Worm (Caenorhabditis elegans) whole organism, young adult: ENCODE results near the gene F52E1.9.

Source experiments
- B0261.1 ChIP-seq: sonication (generic microtip); optimal IDR thresholded peaks from 2 replicates; lab custom pipeline; 2016; ENCODE audit warnings: mild to moderate bottlenecking, missing genetic modification characterization, moderate library complexity, missing compliant biosample characterization
- B0336.3 ChIP-seq: fragments of 200-800 bp; sonication (Bioruptor generic); IDR thresholded peaks from 2 replicates; pipeline ENCODE4 v1.3.6; 2022; ENCODE audit warnings: missing genetic modification characterization, missing compliant biosample characterization
- C06A6.2 ChIP-seq: fragments of 200-800 bp; sonication (Bioruptor generic); conservative IDR thresholded peaks from 2 replicates; pipeline ENCODE4 v1.3.6; 2022; ENCODE audit warnings: missing genetic modification characterization, missing compliant biosample characterization
- C17E4.6 ChIP-seq: fragments of 200-800 bp; sonication (Bioruptor generic); IDR thresholded peaks from 2 replicates; pipeline ENCODE4 v1.3.6; 2022; ENCODE audit warnings: missing genetic modification reagents, missing genetic modification characterization, missing compliant biosample characterization
- F23B12.7 ChIP-seq: sonication (generic microtip); optimal IDR thresholded peaks from 2 replicates; lab custom pipeline; 2017; ENCODE audit warnings: missing genetic modification characterization, mild to moderate bottlenecking, missing compliant biosample characterization, antibody characterized with exemption, moderate library complexity; ENCODE audit not compliant: insufficient read depth
- F49E8.2 ChIP-seq: sonication (generic microtip); optimal IDR thresholded peaks from 3 replicates; lab custom pipeline; 2017; ENCODE audit warnings: missing genetic modification characterization, mild to moderate bottlenecking, missing compliant biosample characterization, antibody characterized with exemption, moderate library complexity; ENCODE audit not compliant: insufficient read depth
- F52B5.7 ChIP-seq: sonication (generic microtip); optimal IDR thresholded peaks from 2 replicates; lab custom pipeline; 2016; ENCODE audit warnings: mild to moderate bottlenecking, missing genetic modification characterization, missing compliant biosample characterization
- K11D2.4 ChIP-seq: fragments of 200-800 bp; sonication (Bioruptor generic); IDR thresholded peaks from 2 replicates; pipeline ENCODE4 v1.3.6; 2022; ENCODE audit warnings: missing genetic modification reagents, missing genetic modification characterization, missing compliant biosample characterization
- Y79H2A.3 ChIP-seq: fragments of 200-800 bp; sonication (Bioruptor generic); conservative IDR thresholded peaks from 2 replicates; pipeline ENCODE4 v1.3.6; 2022; ENCODE audit warnings: missing genetic modification reagents, missing genetic modification characterization, missing compliant biosample characterization
- Y95B8A.8 ChIP-seq: fragments of 200-800 bp; sonication (Bioruptor generic); IDR thresholded peaks from 2 replicates; pipeline ENCODE4 v1.3.6; 2022; ENCODE audit warnings: missing genetic modification reagents, missing genetic modification characterization, missing compliant biosample characterization
- aptf-2 ChIP-seq: fragments of 200-800 bp; sonication (Bioruptor generic); conservative IDR thresholded peaks from 2 replicates; pipeline ENCODE4 v1.3.6; 2022; ENCODE audit warnings: missing genetic modification reagents, missing genetic modification characterization, missing compliant biosample characterization
- atf-7 ChIP-seq: sonication (generic microtip); optimal IDR thresholded peaks from 2 replicates; lab custom pipeline; 2017; ENCODE audit warnings: mild to moderate bottlenecking, missing genetic modification characterization, missing compliant biosample characterization
- athp-1 ChIP-seq: sonication (generic microtip); optimal IDR thresholded peaks from 2 replicates; lab custom pipeline; 2017; ENCODE audit warnings: mild to moderate bottlenecking, missing genetic modification characterization, missing compliant biosample characterization
- attf-6 ChIP-seq: fragments of 200-800 bp; sonication (Bioruptor generic); IDR thresholded peaks from 2 replicates; pipeline ENCODE4 v1.3.6; 2022; ENCODE audit warnings: missing genetic modification reagents, missing genetic modification characterization, missing compliant biosample characterization
- bed-2 ChIP-seq: fragments of 200-800 bp; sonication (Bioruptor generic); IDR thresholded peaks from 2 replicates; pipeline ENCODE4 v1.3.6; 2022; ENCODE audit warnings: missing genetic modification reagents, missing genetic modification characterization, missing compliant biosample characterization
- ceh-100 ChIP-seq: fragments of 200-800 bp; sonication (Bioruptor generic); IDR thresholded peaks from 2 replicates; pipeline ENCODE4 v1.3.6; 2022; ENCODE audit warnings: missing genetic modification reagents, missing genetic modification characterization, missing compliant biosample characterization
- ceh-40 ChIP-seq: fragments of 200-800 bp; sonication (Bioruptor generic); IDR thresholded peaks from 2 replicates; pipeline ENCODE4 v1.3.6; 2022; ENCODE audit warnings: missing genetic modification characterization, missing compliant biosample characterization
- die-1 ChIP-seq: sonication (generic microtip); optimal IDR thresholded peaks from 2 replicates; lab custom pipeline; 2016; ENCODE audit warnings: missing genotype, mild to moderate bottlenecking, missing genetic modification characterization, missing compliant biosample characterization
- dpff-1 ChIP-seq: sonication (generic microtip); optimal IDR thresholded peaks from 2 replicates; lab custom pipeline; 2017; ENCODE audit warnings: mild to moderate bottlenecking, missing genetic modification characterization, missing compliant biosample characterization
- ekl-4 ChIP-seq: fragments of 200-800 bp; sonication (Bioruptor generic); IDR thresholded peaks from 2 replicates; pipeline ENCODE4 v1.3.6; 2022; ENCODE audit warnings: missing genetic modification reagents, missing genetic modification characterization, missing compliant biosample characterization
- fkh-3 ChIP-seq: sonication (generic microtip); optimal IDR thresholded peaks from 2 replicates; lab custom pipeline; 2016; ENCODE audit warnings: mild to moderate bottlenecking, missing genetic modification characterization, missing compliant biosample characterization
- him-1 ChIP-seq: sonication (generic microtip); optimal IDR thresholded peaks from 2 replicates; lab custom pipeline; 2016; ENCODE audit warnings: missing genotype, missing genetic modification reagents, missing genetic modification characterization, missing compliant biosample characterization
- hlh-12 ChIP-seq: sonication (generic microtip); optimal IDR thresholded peaks from 2 replicates; lab custom pipeline; 2016; ENCODE audit warnings: missing genetic modification characterization, missing compliant biosample characterization
- hrde-1 ChIP-seq: sonication (generic microtip); optimal IDR thresholded peaks from 2 replicates; lab custom pipeline; 2016; ENCODE audit warnings: missing genetic modification characterization, mild to moderate bottlenecking, missing compliant biosample characterization, moderate library complexity, missing genotype, missing genetic modification reagents, borderline replicate concordance
- hsf-1 ChIP-seq: fragments of 200-800 bp; sonication (Bioruptor generic); IDR thresholded peaks from 2 replicates; pipeline ENCODE4 v1.3.6; 2022; ENCODE audit warnings: missing genetic modification reagents, missing genetic modification characterization, missing compliant biosample characterization
- lin-35 ChIP-seq, 3 experiments: fragments of 150-350 bp in 2 of 3; sonication (generic microtip) in 1 of 3; optimal IDR thresholded peaks; 2 replicates each; lab custom pipeline; 2014 to 2018; ENCODE audit warnings: missing biosample characterization in 3 of 3, missing genetic modification characterization in 3 of 3, missing genetic modification reagents in 3 of 3
- lin-54 ChIP-seq: fragments of 200-800 bp; sonication (Bioruptor generic); optimal IDR thresholded peaks from 2 replicates; lab custom pipeline; 2018; ENCODE audit warnings: mild to moderate bottlenecking, missing genetic modification characterization, missing compliant biosample characterization
- lir-1 ChIP-seq: fragments of 200-800 bp; sonication (Bioruptor generic); conservative IDR thresholded peaks from 2 replicates; pipeline ENCODE4 v1.3.6; 2022; ENCODE audit warnings: missing genetic modification reagents, missing genetic modification characterization, missing compliant biosample characterization
- lsl-1 ChIP-seq: fragments of 200-800 bp; sonication (Bioruptor generic); optimal IDR thresholded peaks from 2 replicates; lab custom pipeline; 2018; ENCODE audit warnings: mild to moderate bottlenecking, missing genetic modification characterization, moderate library complexity, missing compliant biosample characterization
- madf-6 ChIP-seq: fragments of 200-800 bp; sonication (Bioruptor generic); IDR thresholded peaks from 2 replicates; pipeline ENCODE4 v1.3.6; 2022; ENCODE audit warnings: missing genetic modification reagents, missing genetic modification characterization, missing compliant biosample characterization
- madf-8 ChIP-seq: fragments of 200-800 bp; sonication (Bioruptor generic); conservative IDR thresholded peaks from 2 replicates; pipeline ENCODE4 v1.3.6; 2022; ENCODE audit warnings: missing genetic modification reagents, missing genetic modification characterization, missing compliant biosample characterization
- mel-28 ChIP-seq: sonication (generic microtip); optimal IDR thresholded peaks from 2 replicates; lab custom pipeline; 2016; ENCODE audit warnings: borderline replicate concordance, mild to moderate bottlenecking, missing genetic modification characterization, missing compliant biosample characterization
- nfya-1 ChIP-seq: sonication (generic microtip); optimal IDR thresholded peaks from 2 replicates; lab custom pipeline; 2017; ENCODE audit warnings: antibody characterized with exemption, missing compliant biosample characterization, missing genetic modification characterization, borderline replicate concordance; ENCODE audit not compliant: insufficient read depth
- nhr-80 ChIP-seq: sonication (generic microtip); optimal IDR thresholded peaks from 2 replicates; lab custom pipeline; 2016; ENCODE audit warnings: missing genetic modification characterization, missing compliant biosample characterization
- pha-4 ChIP-seq: fragments of 150-350 bp; sonication (generic microtip); optimal IDR thresholded peaks from 2 replicates; lab custom pipeline; 2014; ENCODE audit warnings: missing biosample characterization, missing genetic modification reagents, missing genetic modification characterization
- rcor-1 ChIP-seq: fragments of 200-800 bp; sonication (Bioruptor generic); IDR thresholded peaks from 2 replicates; pipeline ENCODE4 v1.3.6; 2022; ENCODE audit warnings: missing genetic modification reagents, missing genetic modification characterization, missing compliant biosample characterization
- rpc-1 ChIP-seq, 2 experiments: fragments of 150-350 bp in 1 of 2; sonication (generic microtip) in 1 of 2; optimal IDR thresholded peaks; 2 replicates each; lab custom pipeline; 2014 to 2018; ENCODE audit warnings: missing biosample characterization in 1 of 2, missing genetic modification characterization in 1 of 2, missing genetic modification reagents in 1 of 2, missing genotype in 1 of 2
- snpc-1.1 ChIP-seq: sonication (generic microtip); optimal IDR thresholded peaks from 2 replicates; lab custom pipeline; 2017; ENCODE audit warnings: missing genetic modification characterization, mild to moderate bottlenecking, missing compliant biosample characterization, antibody characterized with exemption, moderate library complexity, missing genotype, missing genetic modification reagents; ENCODE audit not compliant: insufficient read depth
- snpc-3.4 ChIP-seq: sonication (generic microtip); optimal IDR thresholded peaks from 2 replicates; lab custom pipeline; 2017; ENCODE audit warnings: missing genetic modification characterization, mild to moderate bottlenecking, missing compliant biosample characterization, antibody characterized with exemption, moderate library complexity, missing genotype, missing genetic modification reagents
- snpc-4 ChIP-seq, 5 experiments: fragments of 150-350 bp in 1 of 5; sonication (generic microtip) in 4 of 5; optimal IDR thresholded peaks; 2 replicates each; lab custom pipeline; 2014 to 2018; ENCODE audit warnings: missing genetic modification characterization in 5 of 5, missing biosample characterization in 3 of 5, antibody characterized with exemption in 2 of 5, mild to moderate bottlenecking in 2 of 5, missing compliant biosample characterization in 2 of 5, missing genotype in 2 of 5, moderate library complexity in 2 of 5, missing genetic modification reagents in 1 of 5
- tlf-1 ChIP-seq: fragments of 200-800 bp; sonication (Bioruptor generic); optimal IDR thresholded peaks from 2 replicates; lab custom pipeline; 2018; ENCODE audit warnings: mild to moderate bottlenecking, missing genetic modification characterization, missing compliant biosample characterization
- unc-130 ChIP-seq: sonication (generic microtip); optimal IDR thresholded peaks from 2 replicates; lab custom pipeline; 2016; ENCODE audit warnings: missing genetic modification reagents, missing genetic modification characterization, missing compliant biosample characterization
- xnd-1 ChIP-seq: sonication (generic microtip); optimal IDR thresholded peaks from 2 replicates; lab custom pipeline; 2016; ENCODE audit warnings: missing genotype, missing genetic modification reagents, missing genetic modification characterization, missing compliant biosample characterization
- ztf-18 ChIP-seq: sonication (generic microtip); optimal IDR thresholded peaks from 2 replicates; lab custom pipeline; 2016; ENCODE audit warnings: missing genotype, mild to moderate bottlenecking, missing genetic modification characterization, missing compliant biosample characterization
- ztf-28 ChIP-seq: fragments of 200-800 bp; sonication (Bioruptor generic); IDR thresholded peaks from 2 replicates; pipeline ENCODE4 v1.3.6; 2022; ENCODE audit warnings: missing genetic modification reagents, missing genetic modification characterization, missing compliant biosample characterization

F52E1.9 gene

DNA sequence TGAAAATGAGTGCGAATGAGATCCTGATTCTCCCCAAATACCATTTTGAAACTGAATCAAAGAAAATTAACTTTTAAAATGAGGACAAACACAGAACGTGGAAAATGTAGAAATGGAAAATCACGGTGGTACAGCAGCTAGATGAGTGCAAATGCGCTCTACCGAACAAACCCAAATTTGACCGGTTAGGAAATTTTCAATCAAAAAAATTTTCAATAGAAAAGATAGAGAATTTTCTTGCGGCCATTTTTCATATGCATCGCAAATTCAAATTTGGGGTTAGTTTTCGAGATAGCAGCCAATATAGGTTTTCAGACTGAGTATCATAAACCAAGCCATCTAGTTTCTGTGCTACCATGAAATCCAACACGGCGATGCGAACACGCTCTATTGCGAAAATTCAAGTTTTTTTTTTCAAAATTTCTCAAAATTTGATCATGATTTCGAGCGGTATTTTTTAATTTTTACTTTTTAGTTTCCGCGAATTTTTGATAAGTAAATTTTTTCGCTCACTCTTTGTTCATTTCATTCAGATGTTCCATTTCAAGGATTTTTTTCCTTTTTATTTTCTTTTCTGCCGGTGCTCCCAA, 11.1 kb upstream of the F52E1.9 start, which contains the start of gene vha-18 (continued):
- TF ChIP-seq ceh-40 (GFP tag; lab: Robert Waterston, UW) (no peak), hlh-12 (tag; lab: Kevin White, UChicago) (no peak), attf-6 (peak; percentile 71), F52B5.7 (tag; lab: Kevin White, UChicago) (no peak), tlf-1 (GFP tag; lab: Kevin White, UChicago) (peak; percentile 90), mel-28 (tag; lab: Kevin White, UChicago) (no peak), snpc-1.1 (tag; lab: Kevin White, UChicago) (peak; percentile 55), snpc-4 (GFP tag; optimal IDR thresholded peaks at IDR 0.05; lab: Kevin White, UChicago) (no peak), snpc-4 (tag; optimal IDR thresholded peaks at IDR 0.05; lab: Kevin White, UChicago) (peak in 3 of 4 experiments; percentile 27 to 71 (median 55)), F49E8.2 (tag; lab: Kevin White, UChicago) (peak; percentile 74), K11D2.4 (GFP tag; lab: Robert Waterston, UW) (no peak), bed-2 (GFP tag; lab: Robert Waterston, UW) (0 out of 2 replicates have a peak, but pooled peaks have one; percentile 45), madf-8 (peak; percentile 94), atf-7 (no peak), die-1 (no peak), pha-4 (tag; lab: Kevin White, UChicago) (no peak), athp-1 (tag; lab: Kevin White, UChicago) (peak; percentile 3), fkh-3 (tag; lab: Kevin White, UChicago) (no peak), hrde-1 (tag; lab: Kevin White, UChicago) (peak; percentile 49), him-1 (tag; lab: Kevin White, UChicago) (peak; percentile 58), Y79H2A.3 (GFP tag; lab: Robert Waterston, UW) (peak; percentile 76; the same call in 1 of the 2 replicates), ekl-4 (GFP tag; lab: Robert Waterston, UW) (peak; percentile 84), ztf-28 (GFP tag; lab: Robert Waterston, UW) (peak; percentile 85; the same call in 1 of the 2 replicates), Y95B8A.8 (GFP tag; lab: Robert Waterston, UW) (peak; percentile 86; the same call in 1 of the 2 replicates), C06A6.2 (GFP tag; lab: Robert Waterston, UW) (no peak), F23B12.7 (tag; lab: Kevin White, UChicago) (no peak), B0261.1 (peak; percentile 6), hsf-1 (GFP tag; lab: Robert Waterston, UW) (peak; percentile 89), C17E4.6 (GFP tag; lab: Robert Waterston, UW) (peak; percentile 80; the same call in 1 of the 2 replicates), ztf-18 (peak; percentile 70), ceh-100 (peak; percentile 75), B0336.3 (GFP tag; lab: Robert Waterston, UW) (peak; percentile 84), rcor-1 (GFP tag; lab: Robert Waterston, UW) (peak; percentile 91), lin-54 (GFP tag; lab: Kevin White, UChicago) (peak; percentile 90), lir-1 (GFP tag; lab: Robert Waterston, UW) (peak; percentile 58; the same call in 1 of the 2 replicates), unc-130 (GFP tag; lab: Kevin White, UChicago) (peak; percentile 91), madf-6 (peak; percentile 98), snpc-3.4 (tag; lab: Kevin White, UChicago) (peak; percentile 86), aptf-2 (GFP tag; lab: Robert Waterston, UW) (0 out of 2 replicates have a peak, but pooled peaks have one; percentile 45), dpff-1 (tag; lab: Kevin White, UChicago) (no peak), lin-35 (GFP tag; optimal IDR thresholded peaks at IDR 0.05; lab: Kevin White, UChicago) (no peak), nhr-80 (tag; lab: Kevin White, UChicago) (no peak), xnd-1 (tag; lab: Kevin White, UChicago) (peak; percentile 87), lsl-1 (GFP tag; lab: Kevin White, UChicago) (peak; percentile 93), rpc-1 (optimal IDR thresholded peaks at IDR 0.05; lab: Kevin White, UChicago) (no peak), rpc-1 (tag; optimal IDR thresholded peaks at IDR 0.05; lab: Kevin White, UChicago) (no peak), nfya-1 (tag; lab: Kevin White, UChicago) (no peak)
